Worm (Caenorhabditis elegans) whole organism, early embryonic: Measurements from ENCODE around the gene Y4C6A.4.

Experiments
- B0310.2 ChIP-seq: sonication (generic microtip); optimal IDR thresholded peaks from 2 replicates; lab custom pipeline; 2016; ENCODE audit warnings: mild to moderate bottlenecking, missing genetic modification characterization, missing compliant biosample characterization
- F13C5.2 ChIP-seq: sonication (generic microtip); optimal IDR thresholded peaks from 2 replicates; lab custom pipeline; 2017; ENCODE audit warnings: mild to moderate bottlenecking, missing genetic modification characterization, inconsistent platforms, missing compliant biosample characterization
- ama-1 ChIP-seq: fragments of 150-350 bp; optimal IDR thresholded peaks from 2 replicates; lab custom pipeline; 2014
- ceh-13 ChIP-seq: fragments of 200-800 bp; sonication (Bioruptor generic); optimal IDR thresholded peaks from 2 replicates; lab custom pipeline; 2018; ENCODE audit warnings: mild to moderate bottlenecking, missing genetic modification characterization, missing compliant biosample characterization
- ceh-36 ChIP-seq: sonication (generic microtip); optimal IDR thresholded peaks from 2 replicates; lab custom pipeline; 2016; ENCODE audit warnings: missing genetic modification characterization, inconsistent platforms, missing compliant biosample characterization
- ets-7 ChIP-seq: sonication (generic microtip); optimal IDR thresholded peaks from 2 replicates; lab custom pipeline; 2016; ENCODE audit warnings: missing genotype, missing genetic modification characterization, missing compliant biosample characterization
- flt-1 ChIP-seq: fragments of 200-800 bp; sonication (Bioruptor generic); IDR thresholded peaks from 2 replicates; pipeline ENCODE4 v1.3.6; 2022; ENCODE audit warnings: missing genetic modification characterization, missing compliant biosample characterization
- hmbx-1 ChIP-seq: sonication (generic microtip); optimal IDR thresholded peaks from 2 replicates; lab custom pipeline; 2016; ENCODE audit warnings: mild to moderate bottlenecking, missing genetic modification characterization, missing compliant biosample characterization
- sea-1 ChIP-seq: fragments of 200-800 bp; sonication (Bioruptor generic); conservative IDR thresholded peaks from 2 replicates; pipeline ENCODE4 v1.3.6; 2022; ENCODE audit warnings: missing genetic modification characterization, missing compliant biosample characterization
- tra-4 ChIP-seq: sonication (generic microtip); optimal IDR thresholded peaks from 2 replicates; lab custom pipeline; 2017; ENCODE audit warnings: missing genetic modification characterization, missing compliant biosample characterization

DNA sequence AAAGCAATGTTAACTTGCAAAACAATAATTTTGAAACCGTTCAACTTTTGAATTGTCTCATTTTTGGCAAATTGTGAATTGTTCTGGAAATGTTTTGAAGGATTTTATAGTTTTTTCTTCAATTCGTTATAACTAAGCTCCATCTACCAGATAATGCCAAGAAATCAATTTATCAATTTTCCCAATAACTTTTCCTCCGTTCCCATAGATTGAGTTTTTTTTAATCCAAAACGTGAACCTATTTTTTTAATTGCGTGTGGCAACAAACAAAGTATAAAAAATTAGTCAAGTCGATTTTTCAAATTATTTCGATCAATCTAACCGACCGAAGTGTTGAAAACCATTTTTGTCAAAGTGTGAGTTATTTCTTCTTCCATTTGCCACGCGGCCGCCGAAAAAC is at the start of gene Y4C6A.4:
- TF ChIP-seq flt-1 = no peak
- TF ChIP-seq ama-1 (lab: Kevin White, UChicago) = no peak
- TF ChIP-seq hmbx-1 (tag; lab: Kevin White, UChicago) = no peak
- no peak for TF ChIP-seq sea-1 (GFP tag; lab: Robert Waterston, UW)
- no peak for TF ChIP-seq tra-4
- no peak for TF ChIP-seq B0310.2
- TF ChIP-seq ceh-36 (tag; lab: Kevin White, UChicago) = no peak
- TF ChIP-seq ceh-13 = no peak
- TF ChIP-seq ets-7 = no peak
- no peak for TF ChIP-seq F13C5.2 (tag; lab: Kevin White, UChicago)
